Fruit fly (Drosophila melanogaster) whole organism, prepupa: ENCODE results near the gene CG10445.
A peak's percentile ranks its signal among the peaks of the same experiment; 100 is the strongest.

ENCODE experiments used
- CG10669 ChIP-seq: fragments of 200-800 bp; sonication (Bioruptor generic); optimal IDR thresholded peaks from 3 replicates; lab custom pipeline; 2018; ENCODE audit warnings: missing biosample characterization, mild to moderate bottlenecking, missing genetic modification characterization, moderate library complexity
- CG15336 ChIP-seq: fragments of 200-800 bp; sonication (Bioruptor generic); IDR thresholded peaks from 2 replicates; pipeline ENCODE4 v1.3.6; 2022; ENCODE audit warnings: missing biosample characterization, missing genetic modification characterization
- CG16779 ChIP-seq: fragments of 200-800 bp; sonication (Bioruptor generic); optimal IDR thresholded peaks from 3 replicates; lab custom pipeline; 2017; ENCODE audit warnings: missing biosample characterization, mild to moderate bottlenecking, missing genetic modification characterization
- CG3032 ChIP-seq: fragments of 200-800 bp; optimal IDR thresholded peaks from 2 replicates; lab custom pipeline; 2019; ENCODE audit warnings: missing biosample characterization, mild to moderate bottlenecking, missing genetic modification characterization, moderate library complexity
- CG31627 ChIP-seq: fragments of 200-800 bp; sonication (Bioruptor generic); optimal IDR thresholded peaks from 3 replicates; lab custom pipeline; 2016; ENCODE audit warnings: missing biosample characterization, missing genetic modification characterization
- CG32006 ChIP-seq: fragments of 200-800 bp; sonication (Bioruptor generic); optimal IDR thresholded peaks from 3 replicates; lab custom pipeline; 2017; ENCODE audit warnings: missing biosample characterization, mild to moderate bottlenecking, missing genetic modification characterization
- CG4318 ChIP-seq: fragments of 200-800 bp; sonication (Bioruptor generic); optimal IDR thresholded peaks from 3 replicates; lab custom pipeline; 2017; ENCODE audit warnings: missing biosample characterization, mild to moderate bottlenecking, missing genetic modification characterization
- CG6163 ChIP-seq: fragments of 200-800 bp; sonication (Bioruptor generic); IDR thresholded peaks from 3 replicates; pipeline ENCODE4 v1.3.6; 2022; ENCODE audit warnings: missing biosample characterization, missing genetic modification characterization
- CG7368 ChIP-seq: fragments of 200-800 bp; sonication (Bioruptor generic); optimal IDR thresholded peaks from 3 replicates; lab custom pipeline; 2016; ENCODE audit warnings: missing biosample characterization, missing genetic modification characterization
- CG8119 ChIP-seq: fragments of 200-800 bp; sonication (Bioruptor generic); IDR thresholded peaks from 3 replicates; pipeline ENCODE4 v1.3.6; 2022; ENCODE audit warnings: missing biosample characterization, missing genetic modification characterization
- CG8319 ChIP-seq: fragments of 200-800 bp; sonication (Bioruptor generic); optimal IDR thresholded peaks from 3 replicates; lab custom pipeline; 2016; ENCODE audit warnings: missing biosample characterization, missing genetic modification characterization
- CG8632 ChIP-seq: fragments of 200-800 bp; sonication (Bioruptor generic); optimal IDR thresholded peaks from 3 replicates; lab custom pipeline; 2016; ENCODE audit warnings: missing biosample characterization, missing genetic modification characterization
- CG9139 ChIP-seq: fragments of 200-800 bp; sonication (Bioruptor generic); optimal IDR thresholded peaks from 3 replicates; lab custom pipeline; 2017; ENCODE audit warnings: missing biosample characterization, mild to moderate bottlenecking, missing genetic modification characterization
- Eip75B ChIP-seq: fragments of 200-800 bp; sonication (Bioruptor generic); optimal IDR thresholded peaks from 3 replicates; lab custom pipeline; 2016; ENCODE audit warnings: missing biosample characterization, missing genetic modification characterization
- Gug ChIP-seq: fragments of 200-800 bp; sonication (Bioruptor generic); IDR thresholded peaks from 2 replicates; pipeline ENCODE4 v1.3.6; 2022; ENCODE audit warnings: missing biosample characterization, missing genetic modification characterization
- Hr39 ChIP-seq: fragments of 200-800 bp; sonication (Bioruptor generic); optimal IDR thresholded peaks from 2 replicates; lab custom pipeline; 2016; ENCODE audit warnings: missing biosample characterization, missing genetic modification characterization
- Hr4 ChIP-seq: fragments of 200-800 bp; sonication (Bioruptor generic); optimal IDR thresholded peaks from 3 replicates; lab custom pipeline; 2016; ENCODE audit warnings: missing biosample characterization, missing genetic modification characterization
- Lpt ChIP-seq: fragments of 200-800 bp; sonication (Bioruptor generic); optimal IDR thresholded peaks from 3 replicates; lab custom pipeline; 2016; ENCODE audit warnings: missing biosample characterization, missing genetic modification characterization
- OdsH ChIP-seq: fragments of 200-800 bp; sonication (Bioruptor generic); optimal IDR thresholded peaks from 3 replicates; lab custom pipeline; 2016; ENCODE audit warnings: missing biosample characterization, missing genetic modification characterization
- Smox ChIP-seq: fragments of 200-800 bp; sonication (Bioruptor generic); optimal IDR thresholded peaks from 3 replicates; lab custom pipeline; 2016; ENCODE audit warnings: missing biosample characterization, missing genetic modification characterization
- Sox102F ChIP-seq: fragments of 200-800 bp; sonication (Bioruptor generic); optimal IDR thresholded peaks from 2 replicates; lab custom pipeline; 2016; ENCODE audit warnings: missing biosample characterization, mild to moderate bottlenecking, missing genetic modification characterization
- Sox14 ChIP-seq: fragments of 200-800 bp; sonication (Bioruptor generic); optimal IDR thresholded peaks from 3 replicates; lab custom pipeline; 2016; ENCODE audit warnings: missing biosample characterization, missing genetic modification characterization
- Sox15 ChIP-seq: fragments of 200-800 bp; sonication (Bioruptor generic); optimal IDR thresholded peaks from 3 replicates; lab custom pipeline; 2016; ENCODE audit warnings: missing biosample characterization, missing genetic modification characterization
- achi ChIP-seq: fragments of 200-800 bp; sonication (Bioruptor generic); optimal IDR thresholded peaks from 3 replicates; lab custom pipeline; 2016; ENCODE audit warnings: missing biosample characterization, missing genetic modification characterization
- acj6 ChIP-seq: fragments of 200-800 bp; sonication (Bioruptor generic); optimal IDR thresholded peaks from 3 replicates; lab custom pipeline; 2016; ENCODE audit warnings: missing biosample characterization, missing genetic modification characterization
- cyc ChIP-seq: fragments of 200-800 bp; sonication (Bioruptor generic); optimal IDR thresholded peaks from 3 replicates; lab custom pipeline; 2016; ENCODE audit warnings: missing biosample characterization, missing genetic modification characterization
- dsx ChIP-seq: fragments of 200-800 bp; optimal IDR thresholded peaks from 3 replicates; lab custom pipeline; 2019; ENCODE audit warnings: missing biosample characterization, mild to moderate bottlenecking, missing genetic modification characterization, moderate library complexity; ENCODE audit not compliant: poor library complexity, severe bottlenecking
- eg ChIP-seq: fragments of 200-800 bp; sonication (Bioruptor generic); IDR thresholded peaks from 3 replicates; pipeline ENCODE4 v1.3.6; 2022; ENCODE audit warnings: missing biosample characterization, missing genetic modification characterization
- esn ChIP-seq: fragments of 200-800 bp; sonication (Bioruptor generic); optimal IDR thresholded peaks from 2 replicates; lab custom pipeline; 2016; ENCODE audit warnings: missing biosample characterization, mild to moderate bottlenecking, missing genetic modification characterization, moderate library complexity
- fd59A ChIP-seq: fragments of 200-800 bp; sonication (Bioruptor generic); optimal IDR thresholded peaks from 2 replicates; lab custom pipeline; 2017; ENCODE audit warnings: missing biosample characterization, mild to moderate bottlenecking, missing genetic modification characterization, missing genetic modification reagents
- fd85E ChIP-seq: fragments of 200-800 bp; sonication (Bioruptor generic); optimal IDR thresholded peaks from 3 replicates; lab custom pipeline; 2016; ENCODE audit warnings: missing biosample characterization, missing genetic modification characterization
- fkh ChIP-seq: fragments of 200-800 bp; sonication (Bioruptor generic); optimal IDR thresholded peaks from 3 replicates; lab custom pipeline; 2017; ENCODE audit warnings: missing biosample characterization, mild to moderate bottlenecking, missing genetic modification characterization, moderate library complexity
- lz ChIP-seq: fragments of 200-800 bp; sonication (Bioruptor generic); optimal IDR thresholded peaks from 3 replicates; lab custom pipeline; 2016; ENCODE audit warnings: missing biosample characterization, missing genetic modification characterization
- pdm3 ChIP-seq: fragments of 200-800 bp; sonication (Bioruptor generic); optimal IDR thresholded peaks from 3 replicates; lab custom pipeline; 2016; ENCODE audit warnings: missing biosample characterization, missing genetic modification characterization
- salr ChIP-seq, 2 experiments: fragments of 200-800 bp; sonication (Bioruptor generic); optimal IDR thresholded peaks; 3 replicates each; lab custom pipeline; 2016 to 2018; ENCODE audit warnings: missing biosample characterization in 2 of 2, missing genetic modification characterization in 2 of 2, mild to moderate bottlenecking in 1 of 2
- ss ChIP-seq, 2 experiments: fragments of 200-800 bp; sonication (Bioruptor generic); optimal IDR thresholded peaks; 2 replicates in 1 of 2; 3 replicates in 1 of 2; lab custom pipeline; 2017 to 2018; ENCODE audit warnings: mild to moderate bottlenecking in 2 of 2, missing biosample characterization in 2 of 2, missing genetic modification characterization in 2 of 2, moderate library complexity in 1 of 2
- svp ChIP-seq: fragments of 200-800 bp; sonication (Bioruptor generic); peaks from one replicate; lab custom pipeline; 2016; ENCODE audit warnings: missing biosample characterization, missing genetic modification characterization
- vri ChIP-seq: fragments of 200-800 bp; sonication (Bioruptor generic); optimal IDR thresholded peaks from 3 replicates; lab custom pipeline; 2016; ENCODE audit warnings: missing biosample characterization, mild to moderate bottlenecking, missing genetic modification characterization

Gene CG10445

dm6 chr3R:7913139-7913538, 7.0 kb downstream of the CG10445 start, which contains the start of gene Rfk (continued):
- TF ChIP-seq CG8319 (GFP tag; lab: Kevin White, UChicago) (no peak), CG10669 (GFP tag; lab: Kevin White, UChicago) (no peak), CG6163 (GFP tag; lab: Robert Waterston, UW) (peak; percentile 16; the same call in 1 of the 3 replicates), Hr4 (no peak), Sox15 (GFP tag; lab: Kevin White, UChicago) (no peak), Sox102F (no peak), fd85E (GFP tag; lab: Kevin White, UChicago) (no peak), eg (no peak), acj6 (GFP tag; lab: Kevin White, UChicago) (no peak), Eip75B (GFP tag; lab: Kevin White, UChicago) (no peak), Lpt (no peak), CG7368 (GFP tag; lab: Kevin White, UChicago) (no peak), CG32006 (GFP tag; lab: Kevin White, UChicago) (no peak), cyc (peak; percentile 40), ss (GFP tag; optimal IDR thresholded peaks at IDR 0.05; lab: Kevin White, UChicago) (no peak), fkh (GFP tag; lab: Kevin White, UChicago) (no peak), CG15336 (GFP tag; lab: Robert Waterston, UW) (peak; percentile 31; the same call in 1 of the 2 replicates), pdm3 (GFP tag; lab: Kevin White, UChicago) (no peak), Smox (GFP tag; lab: Kevin White, UChicago) (no peak), CG16779 (tag; lab: Kevin White, UChicago) (no peak), salr (GFP tag; optimal IDR thresholded peaks at IDR 0.05; lab: Kevin White, UChicago) (no peak)

dm6 chr3R:7911482-7911881, 8.6 kb downstream of the CG10445 start, which contains the start of gene Prat:
Gene Prat, minus strand, starts transcription at chr3R:7911779.
- TF ChIP-seq CG15336 (GFP tag; lab: Robert Waterston, UW) (no peak), esn (peak; percentile 0), svp (peak; percentile 79)

DNA sequence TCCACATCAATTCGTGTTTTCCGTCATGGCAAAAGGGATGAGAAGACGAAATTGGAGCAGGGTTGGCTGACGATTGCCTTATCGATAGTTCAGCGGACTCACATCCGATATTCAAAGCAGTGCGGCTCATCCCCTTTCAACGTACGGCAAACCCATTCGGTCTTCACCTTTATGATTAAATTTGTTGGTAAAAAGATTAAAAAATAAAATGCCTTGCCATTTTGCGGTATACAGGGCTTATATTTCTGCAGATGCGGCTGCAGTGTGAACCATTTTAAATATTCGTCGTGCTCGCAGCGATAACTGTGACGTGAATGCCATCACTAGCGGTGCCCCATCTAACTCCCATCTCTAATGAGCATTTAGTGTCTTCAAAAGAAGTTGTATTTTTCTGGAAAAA, 12.8 kb downstream of the CG10445 start, which contains the start of the genes Taf7 and EMC1:
Gene Taf7 (plus strand): TSS at position 23 of the 400 bp plus-strand sequence.
Gene EMC1 (minus strand): TSS at position 53 of the 400 bp plus-strand sequence.
- no peak for TF ChIP-seq CG8119
- TF ChIP-seq achi (GFP tag; lab: Kevin White, UChicago), result no peak
- no peak for TF ChIP-seq CG9139
- no peak for TF ChIP-seq ss (GFP tag; optimal IDR thresholded peaks at IDR 0.05; lab: Kevin White, UChicago)
- TF ChIP-seq Eip75B (GFP tag; lab: Kevin White, UChicago), result no peak
- no peak for TF ChIP-seq OdsH
- TF ChIP-seq CG4318 (GFP tag; lab: Kevin White, UChicago), result no peak
- TF ChIP-seq svp, result peak; percentile 85
- TF ChIP-seq Sox15 (GFP tag; lab: Kevin White, UChicago), result peak; percentile 20
- TF ChIP-seq Sox102F, result no peak
- no peak for TF ChIP-seq dsx (GFP tag; lab: Kevin White, UChicago)
- no peak for TF ChIP-seq Sox14 (GFP tag; lab: Kevin White, UChicago)
- TF ChIP-seq CG8632 (GFP tag; lab: Kevin White, UChicago), result no peak
- no peak for TF ChIP-seq Gug (GFP tag; lab: Robert Waterston, UW)
- no peak for TF ChIP-seq CG16779 (tag; lab: Kevin White, UChicago)
- peak; percentile 58 for TF ChIP-seq lz (GFP tag; lab: Kevin White, UChicago)
- no peak for TF ChIP-seq fd59A (GFP tag; lab: Kevin White, UChicago)
- peak; percentile 34 for TF ChIP-seq cyc
- TF ChIP-seq vri (GFP tag; lab: Kevin White, UChicago), result no peak
- peak; percentile 42 for TF ChIP-seq CG3032
- peak; percentile 53 for TF ChIP-seq CG31627
- peak; percentile 42 for TF ChIP-seq esn
- TF ChIP-seq Hr39 (GFP tag; lab: Kevin White, UChicago), result no peak
